Fruit fly (Drosophila melanogaster): Measurements from ENCODE around the gene CG14259.

Gene CG14259

DNA sequence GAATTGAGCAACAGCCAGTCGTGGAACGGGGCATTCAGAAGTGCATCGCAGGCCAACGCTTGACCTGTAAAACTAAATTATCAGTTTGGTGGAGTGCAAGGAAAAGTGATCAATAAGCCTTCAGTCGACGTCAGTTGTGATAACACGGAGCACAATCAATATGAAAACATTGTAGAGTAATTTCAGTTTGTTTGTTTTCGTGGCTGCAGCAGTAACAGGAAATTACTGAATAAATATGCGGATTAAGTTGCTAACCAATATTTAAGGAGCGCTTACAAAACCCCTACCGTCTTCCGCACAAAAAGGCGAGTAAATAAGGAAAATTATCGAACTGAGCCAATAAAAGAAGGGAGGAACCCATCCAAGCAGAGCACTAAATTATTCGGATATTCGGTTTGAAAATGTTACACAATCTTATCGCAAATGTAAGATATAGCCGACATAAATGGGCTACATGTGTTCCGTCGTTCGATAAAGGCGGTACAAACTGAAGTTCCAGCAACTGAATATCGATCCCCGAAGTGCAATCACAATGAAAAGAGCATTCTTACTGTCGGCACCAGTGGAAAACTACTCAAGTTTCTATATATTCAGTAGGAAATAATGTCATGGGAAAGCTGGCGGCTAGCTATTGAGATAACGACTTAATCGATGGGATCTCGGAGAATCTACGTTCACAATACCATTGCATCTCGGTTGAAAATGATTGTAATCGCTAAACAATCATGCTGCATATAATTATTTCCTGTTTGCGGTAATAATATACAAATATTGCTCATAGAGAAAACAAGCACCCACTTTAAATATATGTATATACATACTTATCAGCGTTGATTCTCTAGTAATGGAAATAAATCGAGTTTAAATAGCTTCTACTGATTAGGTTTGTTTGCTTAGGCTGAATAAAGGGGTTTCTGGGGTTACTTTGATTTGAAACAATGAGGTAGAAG lies 41.6 kb downstream of the CG14259 start (continued):
- TF ChIP-seq C15 (GFP tag; IDR thresholded peaks at IDR 0.05): no peak
- TF ChIP-seq chm (GFP tag; IDR thresholded peaks at IDR 0.05): peak; percentile 86
- TF ChIP-seq ase (GFP tag; IDR thresholded peaks at IDR 0.05): no peak
- peak; percentile 1 for TF ChIP-seq MESR4 (GFP tag; optimal IDR thresholded peaks at IDR 0.05)
- peak; percentile 56 for TF ChIP-seq CG31441 (GFP tag; IDR thresholded peaks at IDR 0.05)
- peak; percentile 68 for TF ChIP-seq CG17328 (GFP tag; IDR thresholded peaks at IDR 0.05)
- peak; percentile 82 for TF ChIP-seq CG10209 (GFP tag; optimal IDR thresholded peaks at IDR 0.05)
- no peak for TF ChIP-seq B-H1 (GFP tag; IDR thresholded peaks at IDR 0.05)
- TF ChIP-seq Dfd (GFP tag; optimal IDR thresholded peaks at IDR 0.05): no peak
- no peak for TF ChIP-seq dan (GFP tag; IDR thresholded peaks at IDR 0.05)
- peak; percentile 43; the same call in 1 of the 2 replicates for TF ChIP-seq vvl (GFP tag; IDR thresholded peaks at IDR 0.05)
- TF ChIP-seq NfI (GFP tag; optimal IDR thresholded peaks at IDR 0.05): peak; percentile 28
- TF ChIP-seq CG18599 (GFP tag; optimal IDR thresholded peaks at IDR 0.05): peak; percentile 59
- peak; percentile 35 for TF ChIP-seq az2 (GFP tag; optimal IDR thresholded peaks at IDR 0.05)
- TF ChIP-seq dmrt11E (tag; optimal IDR thresholded peaks at IDR 0.05): peak; percentile 85
- TF ChIP-seq bsh (GFP tag; optimal IDR thresholded peaks at IDR 0.05): peak in 1 of 2 experiments; percentile 73
- no peak for TF ChIP-seq hkb (optimal IDR thresholded peaks at IDR 0.05)
- TF ChIP-seq hkb (GFP tag; IDR thresholded peaks at IDR 0.05): peak; percentile 61; the same call in 1 of the 2 replicates
- peak; percentile 54 for TF ChIP-seq CG17385 (GFP tag; optimal IDR thresholded peaks at IDR 0.05)
- peak; percentile 82 for TF ChIP-seq CG33213 (GFP tag; optimal IDR thresholded peaks at IDR 0.05)
- TF ChIP-seq CG11723 (GFP tag; optimal IDR thresholded peaks at IDR 0.05): peak; percentile 49
- peak; percentile 40 for TF ChIP-seq psq (GFP tag; optimal IDR thresholded peaks at IDR 0.05)
- TF ChIP-seq sd (tag; optimal IDR thresholded peaks at IDR 0.05): no peak
- TF ChIP-seq ham (GFP tag; IDR thresholded peaks at IDR 0.05): no peak
- no peak for TF ChIP-seq CG9817 (tag; optimal IDR thresholded peaks at IDR 0.05)
- peak; percentile 94 for TF ChIP-seq CG15696 (tag; optimal IDR thresholded peaks at IDR 0.05)
- peak; percentile 85 for TF ChIP-seq ci (GFP tag; IDR thresholded peaks at IDR 0.05)
- TF ChIP-seq Dref (GFP tag; IDR thresholded peaks at IDR 0.05): no peak
- no peak for TF ChIP-seq bbx (GFP tag; IDR thresholded peaks at IDR 0.05; ENCODE audit: partially characterized antibody)
- peak; percentile 61 for TF ChIP-seq CG1024 (GFP tag; IDR thresholded peaks at IDR 0.05)
- peak; percentile 84 for TF ChIP-seq zfh1 (GFP tag; IDR thresholded peaks at IDR 0.05)
- TF ChIP-seq prd (optimal IDR thresholded peaks at IDR 0.05): no peak
- TF ChIP-seq prd (GFP tag; IDR thresholded peaks at IDR 0.05): peak; percentile 60
- TF ChIP-seq org-1 (GFP tag; optimal IDR thresholded peaks at IDR 0.05): peak; percentile 77
- 0 out of 2 replicates have a peak, but pooled peaks have one; percentile 27 for TF ChIP-seq CG7372 (GFP tag; IDR thresholded peaks at IDR 0.05)
- peak; percentile 22 for TF ChIP-seq tup (GFP tag; optimal IDR thresholded peaks at IDR 0.05)
- peak; percentile 69 for TF ChIP-seq HHEX (GFP tag; optimal IDR thresholded peaks at IDR 0.05)
- no peak for TF ChIP-seq esg (GFP tag; conservative IDR thresholded peaks at IDR 0.05)
- TF ChIP-seq Lim3 (GFP tag; IDR thresholded peaks at IDR 0.05): no peak
- peak; percentile 46 for TF ChIP-seq eyg (GFP tag; optimal IDR thresholded peaks at IDR 0.05)
- TF ChIP-seq CG2889 (GFP tag; IDR thresholded peaks at IDR 0.05): no peak
- no peak for TF ChIP-seq CG17912 (GFP tag; optimal IDR thresholded peaks at IDR 0.05)
- peak; percentile 44; the same call in 1 of the 2 replicates for TF ChIP-seq lmd (GFP tag; IDR thresholded peaks at IDR 0.05)
- peak; percentile 41 for TF ChIP-seq CG12104 (GFP tag; optimal IDR thresholded peaks at IDR 0.05)
- TF ChIP-seq CG10274 (GFP tag; optimal IDR thresholded peaks at IDR 0.05): peak; percentile 33
- no peak for TF ChIP-seq Mrtf (GFP tag; IDR thresholded peaks at IDR 0.05)
- no peak for TF ChIP-seq Doc3 (GFP tag; IDR thresholded peaks at IDR 0.05; ENCODE audit: partially characterized antibody)
- TF ChIP-seq CG12391 (tag; optimal IDR thresholded peaks at IDR 0.05): peak; percentile 48
- no peak for TF ChIP-seq CG6175 (GFP tag; IDR thresholded peaks at IDR 0.05)
